Worm (Caenorhabditis elegans): ENCODE data around the gene M02B7.7.

M02B7.7 gene

DNA sequence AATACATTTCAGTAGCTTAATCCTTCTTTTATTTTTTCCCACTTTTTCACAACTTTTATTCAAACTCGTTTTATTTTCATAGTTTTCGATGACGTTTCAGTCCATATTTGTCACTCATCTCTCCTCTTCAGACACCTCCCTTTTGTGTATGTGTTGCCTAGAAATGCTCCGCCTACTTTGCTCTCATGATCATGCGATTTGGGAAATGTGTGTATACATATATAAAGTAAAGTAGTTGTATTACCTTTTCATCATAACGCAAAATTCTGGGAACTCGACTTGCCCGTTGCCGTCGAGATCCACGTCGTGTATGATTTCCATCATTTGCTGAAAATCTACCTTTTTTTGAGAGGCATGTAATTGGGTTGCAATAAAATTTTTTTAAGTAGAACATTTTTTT, 25.0 kb upstream of the M02B7.7 start:
- TF ChIP-seq efl-1 (optimal IDR thresholded peaks at IDR 0.05) (no peak), efl-1 (GFP tag; optimal IDR thresholded peaks at IDR 0.05 in 1 of 2) (peak in 1 of 2 experiments; percentile 73), irx-1 (tag; optimal IDR thresholded peaks at IDR 0.05) (no peak), nhr-71 (tag; optimal IDR thresholded peaks at IDR 0.05) (peak; percentile 52), pax-3 (tag; optimal IDR thresholded peaks at IDR 0.05) (peak; percentile 32), aly-2 (tag; optimal IDR thresholded peaks at IDR 0.05) (no peak), nhr-47 (tag; optimal IDR thresholded peaks at IDR 0.05) (peak; percentile 40), dsc-1 (tag; optimal IDR thresholded peaks at IDR 0.05) (peak; percentile 58), fkh-8 (tag; optimal IDR thresholded peaks at IDR 0.05) (peak; percentile 75), mep-1 (tag; optimal IDR thresholded peaks at IDR 0.05) (no peak)

DNA sequence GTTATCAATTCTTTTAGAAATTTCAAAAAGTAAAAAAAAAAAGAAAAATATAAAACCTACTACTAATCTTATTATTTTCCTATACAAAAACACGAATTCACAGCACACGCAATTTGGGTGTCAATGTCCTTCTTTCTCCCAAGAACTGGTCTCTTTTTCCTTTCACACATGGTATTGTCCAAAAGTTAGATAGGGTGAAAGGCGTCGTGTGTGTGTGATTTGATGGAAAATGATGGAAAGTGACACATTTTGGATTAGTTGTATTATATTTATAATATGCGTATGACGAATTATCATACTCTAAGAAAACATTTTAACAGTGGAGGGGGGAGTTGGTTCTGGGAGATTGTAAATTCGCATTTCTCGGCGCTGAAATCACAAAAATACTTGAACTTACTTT, 20.7 kb upstream of the M02B7.7 start:
- TF ChIP-seq snu-23 (GFP tag; optimal IDR thresholded peaks at IDR 0.05) (no peak), nhr-85 (tag) (peak; percentile 44), sptf-1 (tag; optimal IDR thresholded peaks at IDR 0.05) (no peak), blmp-1 (tag; optimal IDR thresholded peaks at IDR 0.05) (peak; percentile 88)

DNA sequence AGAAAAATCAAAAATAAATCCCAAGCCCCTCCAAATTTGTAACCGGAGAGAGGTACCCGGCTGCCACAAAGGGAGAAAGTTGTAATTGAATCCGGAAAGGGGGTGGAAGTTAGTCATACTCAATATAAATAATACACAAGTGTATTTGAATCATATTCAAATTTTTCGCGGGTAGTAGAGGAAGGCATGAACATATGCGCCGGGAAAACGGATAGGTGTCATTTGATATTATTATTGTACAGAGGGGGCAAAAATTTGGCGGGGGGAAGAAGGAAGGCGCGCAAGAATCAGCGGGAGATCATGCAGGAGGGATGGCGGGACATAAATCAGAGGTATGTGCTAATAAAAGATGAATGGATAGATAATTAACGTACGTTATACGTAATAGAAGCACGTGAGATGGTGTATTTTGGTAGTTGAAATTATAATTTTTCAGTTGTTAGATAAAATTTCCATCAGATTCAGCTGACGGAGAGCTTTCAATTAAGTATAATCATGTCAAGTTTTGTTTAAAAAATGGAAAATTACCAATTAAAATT, 19.7 kb upstream of the M02B7.7 start, which contains the start of gene F28F9.3:
Gene F28F9.3 (plus strand): TSS at position 301 of the 539 bp plus-strand sequence.
- TF ChIP-seq nhr-28 (tag; optimal IDR thresholded peaks at IDR 0.05) (no peak), nhr-76 (tag; optimal IDR thresholded peaks at IDR 0.05) (no peak), ztf-11 (tag; optimal IDR thresholded peaks at IDR 0.05) (peak in 1 of 2 experiments; percentile 20), nhr-47 (tag; optimal IDR thresholded peaks at IDR 0.05) (no peak), ceh-8 (GFP tag; optimal IDR thresholded peaks at IDR 0.05) (no peak), zip-4 (GFP tag; optimal IDR thresholded peaks at IDR 0.05) (no peak), ces-1 (GFP tag; optimal IDR thresholded peaks at IDR 0.05) (no peak), lin-13 (GFP tag; optimal IDR thresholded peaks at IDR 0.05) (no peak), vab-15 (tag; optimal IDR thresholded peaks at IDR 0.05) (peak; percentile 74), nhr-237 (tag; optimal IDR thresholded peaks at IDR 0.05) (no peak), C04F5.9 (tag; optimal IDR thresholded peaks at IDR 0.05) (no peak), snu-23 (GFP tag; optimal IDR thresholded peaks at IDR 0.05) (peak; percentile 14), ztf-4 (tag; optimal IDR thresholded peaks at IDR 0.05) (no peak), jun-1 (tag; optimal IDR thresholded peaks at IDR 0.05) (no peak), grh-1 (GFP tag; IDR thresholded peaks at IDR 0.05) (no peak), dpl-1 (GFP tag; optimal IDR thresholded peaks at IDR 0.05) (no peak), elt-3 (tag; optimal IDR thresholded peaks at IDR 0.05) (no peak), hpl-2 (GFP tag; optimal IDR thresholded peaks at IDR 0.05) (no peak), nhr-71 (tag; optimal IDR thresholded peaks at IDR 0.05) (peak; percentile 1), egl-27 (tag; optimal IDR thresholded peaks at IDR 0.05) (no peak), blmp-1 (tag; optimal IDR thresholded peaks at IDR 0.05) (no peak), xbp-1 (tag; optimal IDR thresholded peaks at IDR 0.05) (no peak), nhr-85 (tag) (peak; percentile 76), lin-14 (GFP tag; optimal IDR thresholded peaks at IDR 0.05) (peak; percentile 37), nhr-84 (tag; optimal IDR thresholded peaks at IDR 0.05) (no peak), fkh-10 (GFP tag; optimal IDR thresholded peaks at IDR 0.05) (no peak)

DNA sequence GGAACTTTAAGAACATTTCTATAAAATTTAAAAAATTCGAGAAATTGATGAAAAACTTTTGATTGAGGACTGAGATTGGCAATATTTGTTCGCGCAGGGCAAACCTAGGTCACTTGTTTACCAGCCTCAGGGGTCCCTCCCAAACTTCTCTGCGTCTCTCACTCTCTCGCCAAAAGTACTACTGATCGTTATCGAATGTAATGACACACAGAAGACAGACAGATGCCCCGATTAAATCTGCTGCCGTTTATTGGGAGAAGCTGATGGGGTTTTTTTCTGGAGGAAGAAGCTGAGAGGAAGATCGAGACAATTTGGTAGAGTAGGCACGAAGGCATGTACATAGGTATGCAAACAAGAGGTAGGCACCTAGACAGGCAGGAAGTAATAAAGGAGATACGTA, 18.4 kb upstream of the M02B7.7 start:
- TF ChIP-seq elt-2 (tag; optimal IDR thresholded peaks at IDR 0.05) (no peak), hlh-17 (GFP tag; optimal IDR thresholded peaks at IDR 0.05; ENCODE audit: borderline replicate concordance) (no peak), unc-86 (tag; optimal IDR thresholded peaks at IDR 0.05) (no peak), dsc-1 (tag; optimal IDR thresholded peaks at IDR 0.05) (no peak), lin-13 (GFP tag; optimal IDR thresholded peaks at IDR 0.05) (no peak), egl-27 (tag; optimal IDR thresholded peaks at IDR 0.05) (no peak), skn-1 (tag; optimal IDR thresholded peaks at IDR 0.05) (no peak), nhr-47 (tag; optimal IDR thresholded peaks at IDR 0.05) (no peak), zip-4 (GFP tag; optimal IDR thresholded peaks at IDR 0.05) (no peak), lin-35 (GFP tag; optimal IDR thresholded peaks at IDR 0.05) (no peak)

Measured in whole organism, L1 larva.